Fruit fly (Drosophila melanogaster) whole organism, wandering third instar larva: ENCODE measurements around the gene CG5107.

Source experiments
- Abd-B ChIP-seq: fragments of >200 bp; optimal IDR thresholded peaks from 2 replicates; lab custom pipeline; 2017; ENCODE audit warnings: missing biosample characterization, missing genetic modification characterization
- CG9705 ChIP-seq: fragments of 200-800 bp; sonication (Bioruptor generic); optimal IDR thresholded peaks from 2 replicates; lab custom pipeline; 2018; ENCODE audit warnings: missing biosample characterization, mild to moderate bottlenecking, missing genetic modification characterization
- CrebA ChIP-seq: fragments of 200-800 bp; sonication (Bioruptor generic); optimal IDR thresholded peaks from 2 replicates; lab custom pipeline; 2016; ENCODE audit warnings: missing biosample characterization, mild to moderate bottlenecking, missing genetic modification characterization, borderline replicate concordance
- Dfd ChIP-seq: fragments of >200 bp; optimal IDR thresholded peaks from 2 replicates; lab custom pipeline; 2017; ENCODE audit warnings: missing biosample characterization, missing genetic modification characterization
- Dif ChIP-seq: fragments of 200-275, 200-300 bp; sonication (Bioruptor generic); optimal IDR thresholded peaks from 2 replicates; lab custom pipeline; 2018; ENCODE audit warnings: missing biosample characterization, missing genetic modification characterization; ENCODE audit not compliant: partially characterized antibody
- HLH106 ChIP-seq: fragments of 200-800 bp; optimal IDR thresholded peaks from 3 replicates; lab custom pipeline; 2019; ENCODE audit warnings: missing biosample characterization, mild to moderate bottlenecking, missing genetic modification characterization, moderate library complexity
- Hnf4 ChIP-seq: fragments of 200-800 bp; sonication (Bioruptor generic); optimal IDR thresholded peaks from 2 replicates; lab custom pipeline; 2016; ENCODE audit warnings: missing biosample characterization, mild to moderate bottlenecking, missing genetic modification characterization
- Hr78 ChIP-seq: fragments of >200 bp; optimal IDR thresholded peaks from 2 replicates; lab custom pipeline; 2017; ENCODE audit warnings: missing biosample characterization, missing genetic modification characterization
- Hr83 ChIP-seq: fragments of 200-300 bp; sonication (Bioruptor generic); optimal IDR thresholded peaks from 2 replicates; lab custom pipeline; 2016; ENCODE audit warnings: missing biosample characterization, mild to moderate bottlenecking, missing genetic modification characterization, moderate library complexity; ENCODE audit not compliant: poor library complexity, severe bottlenecking
- Jra ChIP-seq: sonication (Bioruptor generic); optimal IDR thresholded peaks from 2 replicates; lab custom pipeline; 2016; ENCODE audit warnings: missing biosample characterization, missing genetic modification characterization
- Mio ChIP-seq: sonication (Bioruptor generic); optimal IDR thresholded peaks from 2 replicates; lab custom pipeline; 2016; ENCODE audit warnings: missing biosample characterization, missing genetic modification characterization
- Myc ChIP-seq: fragments of >200 bp; optimal IDR thresholded peaks from 2 replicates; lab custom pipeline; 2017
- N ChIP-seq: fragments of >200 bp; optimal IDR thresholded peaks from 2 replicates; lab custom pipeline; 2018; ENCODE audit warnings: missing biosample characterization, missing external identifiers, missing genetic modification characterization
- OdsH ChIP-seq: fragments of 200-800 bp; sonication (Bioruptor generic); optimal IDR thresholded peaks from 2 replicates; lab custom pipeline; 2016; ENCODE audit warnings: missing biosample characterization, mild to moderate bottlenecking, missing genetic modification characterization
- Rel ChIP-seq, 2 experiments: fragments of 200-800 bp; sonication (Bioruptor generic) in 1 of 2; optimal IDR thresholded peaks; 2 replicates in 1 of 2; 3 replicates in 1 of 2; lab custom pipeline; 2016 to 2019; ENCODE audit warnings: mild to moderate bottlenecking in 2 of 2, missing biosample characterization in 2 of 2, missing genetic modification characterization in 2 of 2, moderate library complexity in 1 of 2
- Sp1 ChIP-seq: fragments of 200-800 bp; sonication (Bioruptor generic); optimal IDR thresholded peaks from 3 replicates; lab custom pipeline; 2019; ENCODE audit warnings: missing biosample characterization, mild to moderate bottlenecking, missing genetic modification characterization, moderate library complexity
- Vsx2 ChIP-seq: fragments of 200-300, 225-300 bp; sonication (Bioruptor generic); optimal IDR thresholded peaks from 2 replicates; lab custom pipeline; 2018; ENCODE audit warnings: missing biosample characterization, missing genetic modification characterization; ENCODE audit not compliant: partially characterized antibody
- brk ChIP-seq: fragments of 200-800 bp; sonication (Bioruptor generic); optimal IDR thresholded peaks from 2 replicates; lab custom pipeline; 2016; ENCODE audit warnings: missing biosample characterization, mild to moderate bottlenecking, missing genetic modification characterization
- dmrt93B ChIP-seq: fragments of 200-800 bp; sonication (Bioruptor generic); optimal IDR thresholded peaks from 2 replicates; lab custom pipeline; 2018; ENCODE audit warnings: missing biosample characterization, mild to moderate bottlenecking, missing genetic modification characterization
- dsf ChIP-seq: sonication (Bioruptor generic); optimal IDR thresholded peaks from 2 replicates; lab custom pipeline; 2016; ENCODE audit warnings: missing biosample characterization, missing genetic modification characterization, borderline replicate concordance
- ey ChIP-seq: fragments of 200-800 bp; sonication (Bioruptor generic); optimal IDR thresholded peaks from 2 replicates; lab custom pipeline; 2016; ENCODE audit warnings: missing biosample characterization, missing genetic modification characterization
- foxo ChIP-seq, 2 experiments: fragments of 200-800 bp; sonication (Bioruptor generic); optimal IDR thresholded peaks; 2 replicates in 1 of 2; 3 replicates in 1 of 2; lab custom pipeline; 2016 to 2017; ENCODE audit warnings: missing biosample characterization in 2 of 2, missing genetic modification characterization in 2 of 2
- fru ChIP-seq: fragments of 200-800 bp; sonication (Bioruptor generic); optimal IDR thresholded peaks from 3 replicates; lab custom pipeline; 2016; ENCODE audit warnings: missing biosample characterization, mild to moderate bottlenecking, missing genetic modification characterization
- h ChIP-seq: fragments of 200-800 bp; sonication (Bioruptor generic); optimal IDR thresholded peaks from 3 replicates; lab custom pipeline; 2016; ENCODE audit warnings: missing biosample characterization, mild to moderate bottlenecking, missing genetic modification characterization
- jim ChIP-seq: fragments of 175-275, 200-325 bp; sonication (Bioruptor generic); optimal IDR thresholded peaks from 2 replicates; lab custom pipeline; 2016; ENCODE audit warnings: missing biosample characterization, mild to moderate bottlenecking, missing genetic modification characterization
- lola ChIP-seq: fragments of >200 bp; optimal IDR thresholded peaks from 2 replicates; lab custom pipeline; 2017; ENCODE audit warnings: missing biosample characterization, missing genetic modification characterization
- pan ChIP-seq: fragments of >200 bp; optimal IDR thresholded peaks from 2 replicates; lab custom pipeline; 2017
- psq ChIP-seq: fragments of 200-800 bp; sonication (Bioruptor generic); optimal IDR thresholded peaks from 3 replicates; lab custom pipeline; 2017; ENCODE audit warnings: missing biosample characterization, mild to moderate bottlenecking, missing genetic modification characterization, moderate library complexity
- rgr ChIP-seq: fragments of 200-800 bp; sonication (Bioruptor generic); optimal IDR thresholded peaks from 3 replicates; lab custom pipeline; 2016; ENCODE audit warnings: missing biosample characterization, mild to moderate bottlenecking, missing genetic modification characterization
- sage ChIP-seq: fragments of 200-800 bp; sonication (Bioruptor generic); optimal IDR thresholded peaks from 2 replicates; lab custom pipeline; 2016; ENCODE audit warnings: missing biosample characterization, mild to moderate bottlenecking, missing genetic modification characterization
- sv ChIP-seq: fragments of 200-800 bp; sonication (Bioruptor generic); optimal IDR thresholded peaks from 3 replicates; lab custom pipeline; 2016; ENCODE audit warnings: missing biosample characterization, missing genetic modification characterization
- tai ChIP-seq: sonication (Bioruptor generic); optimal IDR thresholded peaks from 2 replicates; lab custom pipeline; 2016; ENCODE audit warnings: missing biosample characterization, missing genetic modification characterization
- usp ChIP-seq: fragments of >200 bp; optimal IDR thresholded peaks from 2 replicates; lab custom pipeline; 2017; ENCODE audit warnings: missing biosample characterization, missing genetic modification characterization
- woc ChIP-seq: sonication (Bioruptor generic); optimal IDR thresholded peaks from 2 replicates; lab custom pipeline; 2016; ENCODE audit warnings: missing biosample characterization, mild to moderate bottlenecking, missing genetic modification characterization

CG5107 gene

dm6 chr3R:25493294-25494187 lies 11.4 kb upstream of the CG5107 start:
- peak; percentile 18 for TF ChIP-seq Vsx2 (GFP tag; lab: Kevin White, UChicago)
- peak; percentile 69 for TF ChIP-seq sage (GFP tag; lab: Kevin White, UChicago)
- peak; percentile 15 for TF ChIP-seq Rel (GFP tag; optimal IDR thresholded peaks at IDR 0.05; lab: Kevin White, UChicago)
- peak; percentile 4 for TF ChIP-seq Rel (tag; optimal IDR thresholded peaks at IDR 0.05; lab: Kevin White, UChicago)
- peak; percentile 67 for TF ChIP-seq Hnf4 (GFP tag; lab: Kevin White, UChicago)
- TF ChIP-seq brk (GFP tag; lab: Kevin White, UChicago), result peak; percentile 45
- TF ChIP-seq Sp1, result no peak
- peak; percentile 6 for TF ChIP-seq OdsH (GFP tag; lab: Kevin White, UChicago)
- no peak for TF ChIP-seq N (GFP tag; lab: Kevin White, UChicago)
- TF ChIP-seq lola, result no peak
- TF ChIP-seq fru, result peak; percentile 6
- no peak for TF ChIP-seq Mio (GFP tag; lab: Kevin White, UChicago)

- TF ChIP-seq woc (GFP tag; lab: Kevin White, UChicago) (no peak), Jra (GFP tag; lab: Kevin White, UChicago) (no peak), Hr78 (no peak), N (GFP tag; lab: Kevin White, UChicago) (peak; percentile 55)
Measured at dm6 chr3R:25495072-25495471, 9.9 kb upstream of the CG5107 start, which contains the start of gene CG33494. TSS of gene CG33494 (minus strand) at chr3R:25495161.

dm6 chr3R:25495753-25496152 lies 9.2 kb upstream of the CG5107 start:
- TF ChIP-seq CG9705, result no peak
- TF ChIP-seq Hnf4 (GFP tag; lab: Kevin White, UChicago), result no peak
- TF ChIP-seq fru, result no peak
- TF ChIP-seq Dfd (GFP tag; lab: Kevin White, UChicago), result no peak
- TF ChIP-seq tai, result no peak
- TF ChIP-seq pan (lab: Kevin White, UChicago), result no peak
- TF ChIP-seq Jra (GFP tag; lab: Kevin White, UChicago), result no peak
- no peak for TF ChIP-seq N (GFP tag; lab: Kevin White, UChicago)
- TF ChIP-seq Vsx2 (GFP tag; lab: Kevin White, UChicago), result no peak
- no peak for TF ChIP-seq HLH106 (tag; lab: Kevin White, UChicago)
- no peak for TF ChIP-seq dsf (GFP tag; lab: Kevin White, UChicago)
- TF ChIP-seq, all 38 proteins: peak for 0

- TF ChIP-seq OdsH (GFP tag; lab: Kevin White, UChicago) (no peak), sv (GFP tag; lab: Kevin White, UChicago) (no peak), Sp1 (no peak), Myc (lab: Kevin White, UChicago) (no peak), Hnf4 (GFP tag; lab: Kevin White, UChicago) (no peak), h (no peak), sage (GFP tag; lab: Kevin White, UChicago) (no peak), psq (GFP tag; lab: Kevin White, UChicago) (no peak), fru (no peak), dsf (GFP tag; lab: Kevin White, UChicago) (no peak), Dif (GFP tag; lab: Kevin White, UChicago) (no peak), foxo (GFP tag; optimal IDR thresholded peaks at IDR 0.05; lab: Kevin White, UChicago) (no peak), Hr83 (no peak), CrebA (GFP tag; lab: Kevin White, UChicago) (no peak), brk (GFP tag; lab: Kevin White, UChicago) (no peak), Abd-B (GFP tag; lab: Kevin White, UChicago) (no peak)
Measured at dm6 chr3R:25505975-25506374, 984 bp downstream of the CG5107 start, which contains the start of gene CG5111. TSS of gene CG5111 (plus strand) at chr3R:25506275.

dm6 chr3R:25512750-25513149 lies 7.8 kb downstream of the CG5107 start:
- TF ChIP-seq Jra (GFP tag; lab: Kevin White, UChicago) (no peak), Mio (GFP tag; lab: Kevin White, UChicago) (no peak), Sp1 (no peak), brk (GFP tag; lab: Kevin White, UChicago) (no peak), jim (GFP tag; lab: Kevin White, UChicago) (no peak), usp (no peak), Abd-B (GFP tag; lab: Kevin White, UChicago) (no peak), Myc (lab: Kevin White, UChicago) (peak; percentile 83), N (GFP tag; lab: Kevin White, UChicago) (peak; percentile 22), rgr (no peak), Hr78 (no peak), Hnf4 (GFP tag; lab: Kevin White, UChicago) (no peak), dsf (GFP tag; lab: Kevin White, UChicago) (no peak), dmrt93B (GFP tag; lab: Kevin White, UChicago) (no peak), ey (GFP tag; lab: Kevin White, UChicago) (no peak), Dfd (GFP tag; lab: Kevin White, UChicago) (no peak), Vsx2 (GFP tag; lab: Kevin White, UChicago) (no peak)
